Worm (Caenorhabditis elegans) whole organism, L4/young adult: ENCODE data around the gene M163.8.

Source experiments
- W03F9.2 ChIP-seq: fragments of 150-350 bp; optimal IDR thresholded peaks from 2 replicates; lab custom pipeline; 2014; ENCODE audit warnings: missing biosample characterization, missing genetic modification characterization
- dao-5 ChIP-seq: sonication (generic microtip); optimal IDR thresholded peaks from 2 replicates; lab custom pipeline; 2016; ENCODE audit warnings: missing genotype, missing genetic modification characterization, moderate library complexity, missing compliant biosample characterization
- him-1 ChIP-seq: sonication (generic microtip); optimal IDR thresholded peaks from 2 replicates; lab custom pipeline; 2016; ENCODE audit warnings: missing genotype, missing genetic modification reagents, missing genetic modification characterization, missing compliant biosample characterization

- TF ChIP-seq W03F9.2 (tag; lab: Kevin White, UChicago) (no peak), him-1 (tag; lab: Kevin White, UChicago) (no peak), dao-5 (no peak)
These were observed 6.7 kb upstream of the M163.8 start for ce11 chrX:14478193-14478592.
